Worm (Caenorhabditis elegans): ENCODE measurements around the gene mrps-12.

- TF ChIP-seq ets-7 (tag; optimal IDR thresholded peaks at IDR 0.05) = no peak
- no peak for TF ChIP-seq hnd-1 (tag; optimal IDR thresholded peaks at IDR 0.05)
- no peak for TF ChIP-seq aly-1 (tag; optimal IDR thresholded peaks at IDR 0.05)
Measured at ce11 chrV:20813646-20814045, 24.2 kb upstream of the mrps-12 start.

Measured in whole organism, early embryonic.